Fruit fly (Drosophila melanogaster) whole organism, embryonic: ENCODE data around the gene CG32428.

Experiments
- CG11456 ChIP-seq: fragments of 200-800 bp; sonication (Bioruptor generic); IDR thresholded peaks from 3 replicates; pipeline ENCODE4 v1.3.6; 2022; ENCODE audit warnings: missing biosample characterization, missing genetic modification characterization
- CG12104 ChIP-seq: fragments of 200-800 bp; sonication (Bioruptor generic); optimal IDR thresholded peaks from 3 replicates; lab custom pipeline; 2016; ENCODE audit warnings: missing biosample characterization, missing genetic modification characterization
- CG1233 ChIP-seq: fragments of 200-800 bp; sonication (Bioruptor generic); optimal IDR thresholded peaks from 4 replicates; lab custom pipeline; 2018; ENCODE audit warnings: missing biosample characterization, mild to moderate bottlenecking, missing genetic modification characterization
- CG12659 ChIP-seq: fragments of 200-800 bp; sonication (Bioruptor generic); optimal IDR thresholded peaks from 3 replicates; lab custom pipeline; 2017; ENCODE audit warnings: mild to moderate bottlenecking, missing biosample characterization, missing genetic modification reagents, missing genetic modification characterization
- CG12942 ChIP-seq: fragments of 200-800 bp; sonication (Bioruptor generic); optimal IDR thresholded peaks from 3 replicates; lab custom pipeline; 2016; ENCODE audit warnings: missing biosample characterization, missing genetic modification characterization
- CG14710 ChIP-seq: fragments of 200-800 bp; sonication (Bioruptor generic); optimal IDR thresholded peaks from 3 replicates; lab custom pipeline; 2019; ENCODE audit warnings: missing biosample characterization, mild to moderate bottlenecking, missing genetic modification characterization, moderate library complexity
- CG16779 ChIP-seq: fragments of 200-800 bp; sonication (Bioruptor generic); IDR thresholded peaks from 2 replicates; pipeline ENCODE4 v1.3.6; 2022; ENCODE audit warnings: missing biosample characterization, missing genetic modification characterization
- CG2116 ChIP-seq: fragments of 200-800 bp; sonication (Bioruptor generic); optimal IDR thresholded peaks from 3 replicates; lab custom pipeline; 2018; ENCODE audit warnings: missing biosample characterization, mild to moderate bottlenecking, missing genetic modification characterization
- CG2202 ChIP-seq: fragments of 200-800 bp; sonication (Bioruptor generic); optimal IDR thresholded peaks from 2 replicates; lab custom pipeline; 2018; ENCODE audit warnings: missing biosample characterization, mild to moderate bottlenecking, missing genetic modification characterization
- CG32532 ChIP-seq: fragments of 200-800 bp; sonication (Bioruptor generic); IDR thresholded peaks from 2 replicates; pipeline ENCODE4 v1.3.6; 2022; ENCODE audit warnings: missing biosample characterization, missing genetic modification characterization
- CG3847 ChIP-seq: fragments of 200-800 bp; sonication (Bioruptor generic); IDR thresholded peaks from 2 replicates; pipeline ENCODE4 v1.3.6; 2022; ENCODE audit warnings: missing biosample characterization, missing genetic modification characterization
- CG4328 ChIP-seq: fragments of 200-800 bp; sonication (Bioruptor generic); optimal IDR thresholded peaks from 3 replicates; lab custom pipeline; 2017; ENCODE audit warnings: missing biosample characterization, missing genetic modification reagents, missing genetic modification characterization
- CG4617 ChIP-seq: fragments of 200-800 bp; sonication (Bioruptor generic); optimal IDR thresholded peaks from 3 replicates; lab custom pipeline; 2016; ENCODE audit warnings: missing biosample characterization, missing genetic modification characterization, borderline replicate concordance
- CG6689 ChIP-seq: fragments of 200-800 bp; sonication (Bioruptor generic); IDR thresholded peaks from 2 replicates; pipeline ENCODE4 v1.3.6; 2022; ENCODE audit warnings: missing biosample characterization, missing genetic modification characterization
- CG6765 ChIP-seq: fragments of 200-800 bp; sonication (Bioruptor generic); optimal IDR thresholded peaks from 3 replicates; lab custom pipeline; 2017; ENCODE audit warnings: missing biosample characterization, mild to moderate bottlenecking, missing genetic modification characterization
- CG8944 ChIP-seq: fragments of 200-800 bp; sonication (Bioruptor generic); optimal IDR thresholded peaks from 3 replicates; lab custom pipeline; 2016; ENCODE audit warnings: missing biosample characterization, missing genetic modification characterization
- CG9817 ChIP-seq: fragments of 200-800 bp; sonication (Bioruptor generic); optimal IDR thresholded peaks from 2 replicates; lab custom pipeline; 2018; ENCODE audit warnings: missing biosample characterization, mild to moderate bottlenecking, missing genetic modification characterization, moderate library complexity
- Doc3 ChIP-seq: fragments of 200-800 bp; sonication (Bioruptor generic); IDR thresholded peaks from 3 replicates; pipeline ENCODE4 v1.3.6; 2022; ENCODE audit warnings: missing biosample characterization, missing genetic modification characterization; ENCODE audit not compliant: partially characterized antibody
- Ets97D ChIP-seq: fragments of 200-800 bp; sonication (Bioruptor generic); optimal IDR thresholded peaks from 3 replicates; lab custom pipeline; 2016; ENCODE audit warnings: missing biosample characterization, missing genetic modification characterization
- Fer1 ChIP-seq: fragments of 200-800 bp; sonication (Bioruptor generic); optimal IDR thresholded peaks from 2 replicates; lab custom pipeline; 2017; ENCODE audit warnings: missing biosample characterization, mild to moderate bottlenecking, missing genetic modification characterization
- Nf-YB ChIP-seq: fragments of 200-800 bp; sonication (Bioruptor generic); optimal IDR thresholded peaks from 3 replicates; lab custom pipeline; 2019; ENCODE audit warnings: missing biosample characterization, mild to moderate bottlenecking, missing genetic modification characterization, moderate library complexity
- Pdp1 ChIP-seq, 2 experiments: fragments of 200-800 bp; sonication (Bioruptor generic); optimal IDR thresholded peaks; 3 replicates each; lab custom pipeline; 2016; ENCODE audit warnings: missing biosample characterization in 2 of 2, missing genetic modification characterization in 2 of 2, mild to moderate bottlenecking in 1 of 2, moderate library complexity in 1 of 2
- Ptx1 ChIP-seq: fragments of 200-800 bp; sonication (Bioruptor generic); IDR thresholded peaks from 2 replicates; pipeline ENCODE4 v1.3.6; 2022; ENCODE audit warnings: missing biosample characterization, missing genetic modification characterization
- Rfx ChIP-seq: fragments of 200-800 bp; sonication (Bioruptor generic); IDR thresholded peaks from 2 replicates; pipeline ENCODE4 v1.3.6; 2022; ENCODE audit warnings: missing biosample characterization, missing genetic modification characterization
- Sry-β ChIP-seq: fragments of 200-800 bp; sonication (Bioruptor generic); optimal IDR thresholded peaks from 2 replicates; lab custom pipeline; 2018; ENCODE audit warnings: missing biosample characterization, mild to moderate bottlenecking, missing genetic modification characterization, moderate library complexity
- Sry-δ ChIP-seq: fragments of 200-800 bp; sonication (Bioruptor generic); optimal IDR thresholded peaks from 2 replicates; lab custom pipeline; 2016; ENCODE audit warnings: missing biosample characterization, missing genetic modification characterization
- Vsx1 ChIP-seq: fragments of 200-800 bp; sonication (Bioruptor generic); optimal IDR thresholded peaks from 2 replicates; lab custom pipeline; 2017; ENCODE audit warnings: missing biosample characterization, mild to moderate bottlenecking, missing genetic modification characterization, missing genetic modification reagents
- Xbp1 ChIP-seq: fragments of 200-800 bp; sonication (Bioruptor generic); optimal IDR thresholded peaks from 3 replicates; lab custom pipeline; 2016; ENCODE audit warnings: missing biosample characterization, mild to moderate bottlenecking, missing genetic modification characterization
- al ChIP-seq: fragments of 200-800 bp; sonication (Bioruptor generic); IDR thresholded peaks from 2 replicates; pipeline ENCODE4 v1.3.6; 2022; ENCODE audit warnings: missing biosample characterization, missing genetic modification characterization
- bigmax ChIP-seq: fragments of 200-800 bp; sonication (Bioruptor generic); optimal IDR thresholded peaks from 2 replicates; lab custom pipeline; 2018; ENCODE audit warnings: missing biosample characterization, mild to moderate bottlenecking, missing genetic modification characterization
- chm ChIP-seq: fragments of 200-800 bp; sonication (Bioruptor generic); IDR thresholded peaks from 2 replicates; pipeline ENCODE4 v1.3.6; 2022; ENCODE audit warnings: missing biosample characterization, missing genetic modification characterization
- croc ChIP-seq: fragments of 200-800 bp; sonication (Bioruptor generic); conservative IDR thresholded peaks from 3 replicates; pipeline ENCODE4 v1.3.6; 2022; ENCODE audit warnings: missing biosample characterization, missing genetic modification characterization
- dm ChIP-seq: fragments of 200-800 bp; sonication (Bioruptor generic); optimal IDR thresholded peaks from 3 replicates; lab custom pipeline; 2016; ENCODE audit warnings: missing biosample characterization, missing genetic modification characterization
- dmrt11E ChIP-seq: fragments of 200-800 bp; sonication (Bioruptor generic); optimal IDR thresholded peaks from 3 replicates; lab custom pipeline; 2018; ENCODE audit warnings: missing biosample characterization, mild to moderate bottlenecking, missing genetic modification characterization, moderate library complexity
- ftz-f1 ChIP-seq: fragments of 200-800 bp; sonication (Bioruptor generic); optimal IDR thresholded peaks from 2 replicates; lab custom pipeline; 2016; ENCODE audit warnings: missing biosample characterization, missing genetic modification characterization
- gro ChIP-seq: fragments of 200-800 bp; sonication (Bioruptor generic); optimal IDR thresholded peaks from 2 replicates; lab custom pipeline; 2016; ENCODE audit warnings: missing biosample characterization, missing genetic modification characterization
- inv ChIP-seq: fragments of 200-800 bp; sonication (Bioruptor generic); IDR thresholded peaks from 2 replicates; pipeline ENCODE4 v1.3.6; 2022; ENCODE audit warnings: missing biosample characterization, missing genetic modification characterization; ENCODE audit not compliant: partially characterized antibody
- luna ChIP-seq: fragments of 200-800 bp; sonication (Bioruptor generic); optimal IDR thresholded peaks from 2 replicates; lab custom pipeline; 2016; ENCODE audit warnings: missing biosample characterization, missing genetic modification characterization
- org-1 ChIP-seq: fragments of 200-800 bp; sonication (Bioruptor generic); optimal IDR thresholded peaks from 2 replicates; lab custom pipeline; 2017; ENCODE audit warnings: missing biosample characterization, missing genetic modification characterization
- sima ChIP-seq: fragments of 200-800 bp; sonication (Bioruptor generic); optimal IDR thresholded peaks from 2 replicates; lab custom pipeline; 2016; ENCODE audit warnings: missing biosample characterization, missing genetic modification characterization
- slp2 ChIP-seq: fragments of 200-800 bp; sonication (Bioruptor generic); optimal IDR thresholded peaks from 2 replicates; lab custom pipeline; 2016; ENCODE audit warnings: missing biosample characterization, missing genetic modification characterization
- tgo ChIP-seq: fragments of 200-800 bp; sonication (Bioruptor generic); IDR thresholded peaks from 3 replicates; pipeline ENCODE4 v1.3.6; 2022; ENCODE audit warnings: missing biosample characterization, missing genetic modification characterization
- tin ChIP-seq: fragments of 200-800 bp; sonication (Bioruptor generic); optimal IDR thresholded peaks from 3 replicates; lab custom pipeline; 2016; ENCODE audit warnings: missing biosample characterization, missing genetic modification characterization
- tio ChIP-seq: fragments of 200-800 bp; sonication (Bioruptor generic); optimal IDR thresholded peaks from 2 replicates; lab custom pipeline; 2017; ENCODE audit warnings: missing biosample characterization, missing genetic modification characterization, inconsistent platforms
- trem ChIP-seq: fragments of 200-800 bp; optimal IDR thresholded peaks from 3 replicates; lab custom pipeline; 2019; ENCODE audit warnings: missing biosample characterization, mild to moderate bottlenecking, missing genetic modification characterization, moderate library complexity
- tup ChIP-seq: fragments of 200-800 bp; sonication (Bioruptor generic); optimal IDR thresholded peaks from 2 replicates; lab custom pipeline; 2016; ENCODE audit warnings: missing biosample characterization, mild to moderate bottlenecking, missing genetic modification characterization, moderate library complexity
- unc-4 ChIP-seq: fragments of 200-800 bp; sonication (Bioruptor generic); IDR thresholded peaks from 2 replicates; pipeline ENCODE4 v1.3.6; 2022; ENCODE audit warnings: missing biosample characterization, missing genetic modification characterization; ENCODE audit not compliant: partially characterized antibody
- zf30C ChIP-seq: fragments of 200-800 bp; sonication (Bioruptor generic); optimal IDR thresholded peaks from 3 replicates; lab custom pipeline; 2018; ENCODE audit warnings: missing biosample characterization, mild to moderate bottlenecking, missing genetic modification characterization

CG32428 gene

dm6 chr3L:20452813-20453682, 20.5 kb downstream of the CG32428 start, which contains the start of gene CG5199 (continued):
- peak; percentile 40 for TF ChIP-seq Ets97D
- TF ChIP-seq ftz-f1 (GFP tag; lab: Kevin White, UChicago): peak; percentile 37
- TF ChIP-seq tgo (GFP tag; lab: Robert Waterston, UW): peak; percentile 72
- TF ChIP-seq CG4328 (GFP tag; lab: Kevin White, UChicago): peak; percentile 54
- no peak for TF ChIP-seq org-1 (GFP tag; lab: Kevin White, UChicago)
- TF ChIP-seq dm (GFP tag; lab: Kevin White, UChicago): peak; percentile 87
- TF ChIP-seq CG2202 (tag; lab: Kevin White, UChicago): peak; percentile 10
- peak; percentile 79 for TF ChIP-seq tin (GFP tag; lab: Kevin White, UChicago)
- TF ChIP-seq Sry-δ: peak; percentile 89
- peak; percentile 57 for TF ChIP-seq croc (GFP tag; lab: Robert Waterston, UW)
- peak; percentile 86 for TF ChIP-seq CG14710 (tag; lab: Kevin White, UChicago)
- TF ChIP-seq CG6765 (GFP tag; lab: Kevin White, UChicago): peak; percentile 58
- TF ChIP-seq CG9817 (tag; lab: Kevin White, UChicago): peak; percentile 79
- peak; percentile 11 for TF ChIP-seq CG8944 (GFP tag; lab: Kevin White, UChicago)
- TF ChIP-seq Rfx (GFP tag; lab: Robert Waterston, UW): peak; percentile 67
- TF ChIP-seq CG1233 (GFP tag; lab: Kevin White, UChicago): peak; percentile 55
- peak; percentile 67 for TF ChIP-seq tio
- no peak for TF ChIP-seq luna (GFP tag; lab: Kevin White, UChicago)
- TF ChIP-seq CG11456 (GFP tag; lab: Robert Waterston, UW): peak; percentile 57; the same call in 1 of the 3 replicates
- TF ChIP-seq inv (GFP tag; lab: Robert Waterston, UW): peak; percentile 84
- TF ChIP-seq al (GFP tag; lab: Robert Waterston, UW): 0 out of 2 replicates have a peak, but pooled peaks have one; percentile 11
- peak; percentile 23 for TF ChIP-seq Vsx1 (GFP tag; lab: Kevin White, UChicago)
- peak; percentile 48 for TF ChIP-seq CG4617
- no peak for TF ChIP-seq chm
- peak; percentile 73 for TF ChIP-seq unc-4 (GFP tag; lab: Robert Waterston, UW)
- peak; percentile 80 for TF ChIP-seq Ptx1 (GFP tag; lab: Robert Waterston, UW)
- TF ChIP-seq trem (tag; lab: Kevin White, UChicago): peak; percentile 93
- TF ChIP-seq Doc3: peak; percentile 77
- peak; percentile 82 for TF ChIP-seq dmrt11E (tag; lab: Kevin White, UChicago)
- TF ChIP-seq CG32532: peak; percentile 49; the same call in 1 of the 2 replicates
- peak; percentile 77 for TF ChIP-seq CG12659
- TF ChIP-seq sima (GFP tag; lab: Kevin White, UChicago): no peak
- peak; percentile 60 for TF ChIP-seq Fer1 (GFP tag; lab: Kevin White, UChicago)
- peak; percentile 50 for TF ChIP-seq CG12942
- peak; percentile 64 for TF ChIP-seq Xbp1 (GFP tag; lab: Kevin White, UChicago)
- peak; percentile 49 for TF ChIP-seq CG12104
- TF ChIP-seq tup (GFP tag; lab: Kevin White, UChicago): peak; percentile 7
- TF ChIP-seq CG2116 (GFP tag; lab: Kevin White, UChicago): peak; percentile 37
- peak; percentile 50 for TF ChIP-seq Nf-YB (GFP tag; lab: Kevin White, UChicago)
- TF ChIP-seq CG3847 (GFP tag; lab: Robert Waterston, UW): peak; percentile 64; the same call in 1 of the 2 replicates
- no peak for TF ChIP-seq gro
- TF ChIP-seq Sry-β: peak; percentile 37
- peak; percentile 66 for TF ChIP-seq CG6689 (GFP tag; lab: Robert Waterston, UW)
- TF ChIP-seq Pdp1 (GFP tag; optimal IDR thresholded peaks at IDR 0.05; lab: Kevin White, UChicago): peak in 1 of 2 experiments; percentile 56
- no peak for TF ChIP-seq slp2 (GFP tag; lab: Kevin White, UChicago)
- peak; percentile 86 for TF ChIP-seq zf30C (GFP tag; lab: Kevin White, UChicago)
- TF ChIP-seq bigmax (GFP tag; lab: Kevin White, UChicago): peak; percentile 63
- TF ChIP-seq CG16779 (GFP tag; lab: Robert Waterston, UW): no peak
